Worm (Caenorhabditis elegans): ENCODE measurements around the gene hrde-1.

hrde-1 gene

ce11 chrIII:4172210-4172609 is 3.7 kb downstream of the hrde-1 start:
- TF ChIP-seq elt-3 (tag; optimal IDR thresholded peaks at IDR 0.05), result no peak
- TF ChIP-seq crh-2 (tag; optimal IDR thresholded peaks at IDR 0.05), result no peak
- TF ChIP-seq nhr-11 (tag; optimal IDR thresholded peaks at IDR 0.05), result no peak
- no peak for TF ChIP-seq elt-1 (tag; optimal IDR thresholded peaks at IDR 0.05)
- TF ChIP-seq ama-1 (optimal IDR thresholded peaks at IDR 0.05), result no peak
- TF ChIP-seq ZK546.5 (tag; optimal IDR thresholded peaks at IDR 0.05), result no peak
- no peak for TF ChIP-seq alr-1 (tag; optimal IDR thresholded peaks at IDR 0.05)
- TF ChIP-seq lin-13 (GFP tag; optimal IDR thresholded peaks at IDR 0.05), result no peak
- no peak for TF ChIP-seq nhr-25 (tag; optimal IDR thresholded peaks at IDR 0.05)
- TF ChIP-seq skn-1 (tag; optimal IDR thresholded peaks at IDR 0.05), result no peak
- no peak for TF ChIP-seq nhr-237 (tag; optimal IDR thresholded peaks at IDR 0.05)
- TF ChIP-seq lin-11 (tag; optimal IDR thresholded peaks at IDR 0.05), result no peak
- no peak for TF ChIP-seq fos-1 (tag; optimal IDR thresholded peaks at IDR 0.05)
- TF ChIP-seq ztf-4 (tag; optimal IDR thresholded peaks at IDR 0.05), result no peak
- no peak for TF ChIP-seq blmp-1 (tag; optimal IDR thresholded peaks at IDR 0.05; ENCODE audit: insufficient read depth)
- no peak for TF ChIP-seq sem-4 (tag; optimal IDR thresholded peaks at IDR 0.05)

ce11 chrIII:4170903-4171377 is 5.0 kb downstream of the hrde-1 start, which contains the start of the genes rnf-121 and C16C10.4:
TSS of gene rnf-121 (minus strand) at chrIII:4170953.
TSS of gene C16C10.4 (plus strand) at chrIII:4171336.
- no peak for TF ChIP-seq sma-9 (GFP tag; optimal IDR thresholded peaks at IDR 0.05)
- TF ChIP-seq sma-9 (tag; optimal IDR thresholded peaks at IDR 0.05), result no peak
- peak; percentile 78 for TF ChIP-seq gmeb-1 (tag; optimal IDR thresholded peaks at IDR 0.05)
- no peak for TF ChIP-seq crh-2 (tag; optimal IDR thresholded peaks at IDR 0.05)
- TF ChIP-seq nhr-21 (tag; optimal IDR thresholded peaks at IDR 0.05), result no peak
- TF ChIP-seq lin-13 (GFP tag; optimal IDR thresholded peaks at IDR 0.05), result peak; percentile 56
- no peak for TF ChIP-seq ceh-82 (tag; optimal IDR thresholded peaks at IDR 0.05)
- no peak for TF ChIP-seq zag-1 (tag; optimal IDR thresholded peaks at IDR 0.05)
- TF ChIP-seq ztf-1 (GFP tag; conservative IDR thresholded peaks at IDR 0.05), result no peak
- no peak for TF ChIP-seq snpc-4 (tag; optimal IDR thresholded peaks at IDR 0.05)
- TF ChIP-seq nhr-12 (tag; optimal IDR thresholded peaks at IDR 0.05), result no peak
- TF ChIP-seq lin-39 (tag; optimal IDR thresholded peaks at IDR 0.05), result no peak
- peak; percentile 69 for TF ChIP-seq mab-5 (tag; optimal IDR thresholded peaks at IDR 0.05)
- no peak for TF ChIP-seq elt-1 (tag; optimal IDR thresholded peaks at IDR 0.05)
- no peak for TF ChIP-seq ceh-16 (tag; optimal IDR thresholded peaks at IDR 0.05)
- no peak for TF ChIP-seq unc-62 (GFP tag; optimal IDR thresholded peaks at IDR 0.05)
- peak; percentile 73 for TF ChIP-seq nhr-129 (tag; optimal IDR thresholded peaks at IDR 0.05)
- no peak for TF ChIP-seq unc-39 (tag; optimal IDR thresholded peaks at IDR 0.05)
- peak; percentile 23 for TF ChIP-seq egl-27 (tag; optimal IDR thresholded peaks at IDR 0.05)
- TF ChIP-seq nhr-11 (tag; optimal IDR thresholded peaks at IDR 0.05), result no peak
- no peak for TF ChIP-seq F13H6.1 (tag; optimal IDR thresholded peaks at IDR 0.05)
- TF ChIP-seq ztf-11 (tag; optimal IDR thresholded peaks at IDR 0.05), result peak; percentile 16
- TF ChIP-seq lin-11 (tag; optimal IDR thresholded peaks at IDR 0.05), result peak; percentile 52
- no peak for TF ChIP-seq dmd-4 (tag; optimal IDR thresholded peaks at IDR 0.05)
- no peak for TF ChIP-seq alr-1 (tag; optimal IDR thresholded peaks at IDR 0.05)
- peak; percentile 11 for TF ChIP-seq skn-1 (tag; optimal IDR thresholded peaks at IDR 0.05)
- peak; percentile 76 for TF ChIP-seq C34F6.9 (tag; optimal IDR thresholded peaks at IDR 0.05)
- TF ChIP-seq lsy-2 (tag; optimal IDR thresholded peaks at IDR 0.05), result peak; percentile 58 to 79
- peak; percentile 16 for TF ChIP-seq ztf-4 (tag; optimal IDR thresholded peaks at IDR 0.05)
- TF ChIP-seq peb-1 (tag; optimal IDR thresholded peaks at IDR 0.05), result no peak
- TF ChIP-seq ama-1 (optimal IDR thresholded peaks at IDR 0.05), result no peak
- TF ChIP-seq blmp-1 (tag; optimal IDR thresholded peaks at IDR 0.05; ENCODE audit: insufficient read depth), result no peak
- peak; percentile 31 for TF ChIP-seq R02D3.7 (tag; optimal IDR thresholded peaks at IDR 0.05)
- peak; percentile 1 for TF ChIP-seq fos-1 (tag; optimal IDR thresholded peaks at IDR 0.05)
- TF ChIP-seq mdl-1 (tag; optimal IDR thresholded peaks at IDR 0.05), result no peak
- no peak for TF ChIP-seq nhr-77 (tag; optimal IDR thresholded peaks at IDR 0.05)
- TF ChIP-seq ZK546.5 (tag; optimal IDR thresholded peaks at IDR 0.05), result no peak
- TF ChIP-seq nhr-23 (tag; optimal IDR thresholded peaks at IDR 0.05), result no peak
- no peak for TF ChIP-seq aly-2 (tag; optimal IDR thresholded peaks at IDR 0.05)
- TF ChIP-seq mbf-1 (tag; optimal IDR thresholded peaks at IDR 0.05), result no peak
- TF ChIP-seq sma-3 (GFP tag; optimal IDR thresholded peaks at IDR 0.05), result peak; percentile 73
- no peak for TF ChIP-seq nhr-25 (tag; optimal IDR thresholded peaks at IDR 0.05)
- TF ChIP-seq nhr-237 (tag; optimal IDR thresholded peaks at IDR 0.05), result no peak
- no peak for TF ChIP-seq Y55F3AM.14 (GFP tag; optimal IDR thresholded peaks at IDR 0.05)
- peak; percentile 72 for TF ChIP-seq unc-55 (GFP tag; optimal IDR thresholded peaks at IDR 0.05)
- no peak for TF ChIP-seq nhr-10 (tag; optimal IDR thresholded peaks at IDR 0.05)
- TF ChIP-seq nhr-6 (tag; optimal IDR thresholded peaks at IDR 0.05), result no peak
- TF ChIP-seq elt-3 (tag; optimal IDR thresholded peaks at IDR 0.05), result no peak
- peak; percentile 45 for TF ChIP-seq sem-4 (tag; optimal IDR thresholded peaks at IDR 0.05)
